Worm (Caenorhabditis elegans): ENCODE measurements around the gene acox-1.6.

DNA sequence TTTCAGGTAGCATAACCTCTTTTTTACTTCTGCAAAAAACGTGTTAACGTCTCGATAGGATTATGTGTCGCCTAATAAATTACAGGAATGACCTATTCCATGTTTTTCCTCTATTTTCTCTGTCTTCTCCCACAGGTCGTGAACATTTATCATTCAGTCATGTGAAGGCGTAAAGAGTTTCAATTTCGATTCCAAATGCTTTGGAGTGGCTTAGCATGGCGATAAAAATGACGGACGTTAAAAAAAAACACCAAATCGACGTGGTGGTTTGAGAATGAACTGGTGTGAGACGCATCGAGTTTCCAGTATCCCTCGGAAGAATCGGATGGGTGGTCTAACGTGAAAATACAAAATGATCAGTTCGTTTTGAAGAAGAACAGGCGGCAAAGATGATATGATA, 31.2 kb upstream of the acox-1.6 start:
- TF ChIP-seq elt-2 (tag; optimal IDR thresholded peaks at IDR 0.05) (no peak), syd-9 (tag; optimal IDR thresholded peaks at IDR 0.05) (no peak)

All from whole organism, late embryonic.